Worm (Caenorhabditis elegans) whole organism, young adult: Measurements from ENCODE around the gene ZK1010.12.

ENCODE experiments used
- B0019.2 ChIP-seq: fragments of 200-800 bp; sonication (Bioruptor generic); conservative IDR thresholded peaks from 2 replicates; pipeline ENCODE4 v1.3.6; 2022; ENCODE audit warnings: missing genetic modification reagents, missing genetic modification characterization, missing compliant biosample characterization
- C06A6.2 ChIP-seq: fragments of 200-800 bp; sonication (Bioruptor generic); conservative IDR thresholded peaks from 2 replicates; pipeline ENCODE4 v1.3.6; 2022; ENCODE audit warnings: missing genetic modification characterization, missing compliant biosample characterization
- F33H1.4 ChIP-seq: fragments of 200-800 bp; sonication (Bioruptor generic); IDR thresholded peaks from 2 replicates; pipeline ENCODE4 v1.3.6; 2022; ENCODE audit warnings: missing genetic modification reagents, missing genetic modification characterization, missing compliant biosample characterization
- F52B5.7 ChIP-seq: sonication (generic microtip); optimal IDR thresholded peaks from 2 replicates; lab custom pipeline; 2016; ENCODE audit warnings: mild to moderate bottlenecking, missing genetic modification characterization, missing compliant biosample characterization
- F55B11.4 ChIP-seq: sonication (generic microtip); optimal IDR thresholded peaks from 2 replicates; lab custom pipeline; 2016; ENCODE audit warnings: missing compliant biosample characterization, missing genetic modification characterization, borderline replicate concordance; ENCODE audit not compliant: insufficient read depth
- T07F8.4 ChIP-seq: sonication (generic microtip); optimal IDR thresholded peaks from 2 replicates; lab custom pipeline; 2016; ENCODE audit warnings: mild to moderate bottlenecking, missing genetic modification characterization, moderate library complexity, missing compliant biosample characterization
- T26A5.8 ChIP-seq: sonication (generic microtip); optimal IDR thresholded peaks from 2 replicates; lab custom pipeline; 2016; ENCODE audit warnings: missing genetic modification characterization, missing compliant biosample characterization
- Y56A3A.18 ChIP-seq: fragments of 200-800 bp; sonication (Bioruptor generic); IDR thresholded peaks from 2 replicates; pipeline ENCODE4 v1.3.6; 2022; ENCODE audit warnings: missing genetic modification reagents, missing genetic modification characterization, missing compliant biosample characterization
- Y95B8A.8 ChIP-seq: fragments of 200-800 bp; sonication (Bioruptor generic); IDR thresholded peaks from 2 replicates; pipeline ENCODE4 v1.3.6; 2022; ENCODE audit warnings: missing genetic modification reagents, missing genetic modification characterization, missing compliant biosample characterization
- aptf-3 ChIP-seq: fragments of 200-800 bp; sonication (Bioruptor generic); IDR thresholded peaks from 2 replicates; pipeline ENCODE4 v1.3.6; 2022; ENCODE audit warnings: missing genetic modification characterization, missing compliant biosample characterization
- cebp-1 ChIP-seq, 2 experiments: fragments of 200-800 bp in 1 of 2; sonication (Bioruptor generic) in 1 of 2; sonication (generic microtip) in 1 of 2; IDR thresholded peaks in 1 of 2; optimal IDR thresholded peaks in 1 of 2; 2 replicates each; pipeline versions ENCODE4 v1.3.6 to Lab custom; 2017 to 2022; ENCODE audit warnings: missing compliant biosample characterization in 2 of 2, missing genetic modification characterization in 2 of 2, mild to moderate bottlenecking in 1 of 2, missing genetic modification reagents in 1 of 2, moderate library complexity in 1 of 2
- ceh-27 ChIP-seq: fragments of 200-800 bp; sonication (Bioruptor generic); optimal IDR thresholded peaks from 2 replicates; lab custom pipeline; 2018; ENCODE audit warnings: mild to moderate bottlenecking, missing genetic modification characterization, moderate library complexity, missing compliant biosample characterization
- egrh-3 ChIP-seq: fragments of 200-800 bp; sonication (Bioruptor generic); IDR thresholded peaks from 2 replicates; pipeline ENCODE4 v1.3.6; 2022; ENCODE audit warnings: missing genetic modification reagents, missing genetic modification characterization, missing compliant biosample characterization
- fkh-3 ChIP-seq: sonication (generic microtip); optimal IDR thresholded peaks from 2 replicates; lab custom pipeline; 2016; ENCODE audit warnings: mild to moderate bottlenecking, missing genetic modification characterization, missing compliant biosample characterization
- him-1 ChIP-seq: sonication (generic microtip); optimal IDR thresholded peaks from 2 replicates; lab custom pipeline; 2016; ENCODE audit warnings: missing genotype, missing genetic modification reagents, missing genetic modification characterization, missing compliant biosample characterization
- hmg-20 ChIP-seq: fragments of 200-800 bp; sonication (Bioruptor generic); IDR thresholded peaks from 2 replicates; pipeline ENCODE4 v1.3.6; 2022; ENCODE audit warnings: missing genetic modification reagents, missing genetic modification characterization, missing compliant biosample characterization
- let-526 ChIP-seq: fragments of 200-800 bp; sonication (Bioruptor generic); IDR thresholded peaks from 2 replicates; pipeline ENCODE4 v1.3.6; 2022; ENCODE audit warnings: missing genetic modification reagents, missing genetic modification characterization, missing compliant biosample characterization
- let-607 ChIP-seq, 2 experiments: fragments of 200-800 bp in 1 of 2; sonication (Bioruptor generic) in 1 of 2; sonication (generic microtip) in 1 of 2; optimal IDR thresholded peaks; 2 replicates each; lab custom pipeline; 2016 to 2018; ENCODE audit warnings: mild to moderate bottlenecking in 2 of 2, missing compliant biosample characterization in 2 of 2, missing genetic modification characterization in 2 of 2, moderate library complexity in 2 of 2, missing genotype in 1 of 2
- lin-35 ChIP-seq, 3 experiments: fragments of 150-350 bp in 2 of 3; sonication (generic microtip) in 1 of 3; optimal IDR thresholded peaks; 2 replicates each; lab custom pipeline; 2014 to 2018; ENCODE audit warnings: missing biosample characterization in 3 of 3, missing genetic modification characterization in 3 of 3, missing genetic modification reagents in 3 of 3
- lin-40 ChIP-seq: sonication (generic microtip); optimal IDR thresholded peaks from 2 replicates; lab custom pipeline; 2016; ENCODE audit warnings: missing genetic modification characterization, mild to moderate bottlenecking, missing compliant biosample characterization, missing genotype, missing genetic modification reagents
- lin-54 ChIP-seq: fragments of 200-800 bp; sonication (Bioruptor generic); optimal IDR thresholded peaks from 2 replicates; lab custom pipeline; 2018; ENCODE audit warnings: mild to moderate bottlenecking, missing genetic modification characterization, missing compliant biosample characterization
- lir-1 ChIP-seq: fragments of 200-800 bp; sonication (Bioruptor generic); conservative IDR thresholded peaks from 2 replicates; pipeline ENCODE4 v1.3.6; 2022; ENCODE audit warnings: missing genetic modification reagents, missing genetic modification characterization, missing compliant biosample characterization
- mel-28 ChIP-seq: sonication (generic microtip); optimal IDR thresholded peaks from 2 replicates; lab custom pipeline; 2016; ENCODE audit warnings: borderline replicate concordance, mild to moderate bottlenecking, missing genetic modification characterization, missing compliant biosample characterization
- nhr-120 ChIP-seq: fragments of 200-800 bp; sonication (Bioruptor generic); IDR thresholded peaks from 2 replicates; pipeline ENCODE4 v1.3.6; 2022; ENCODE audit warnings: missing genetic modification characterization, missing compliant biosample characterization
- nhr-27 ChIP-seq: fragments of 200-800 bp; sonication (Bioruptor generic); optimal IDR thresholded peaks from 2 replicates; lab custom pipeline; 2018; ENCODE audit warnings: mild to moderate bottlenecking, missing genetic modification characterization, moderate library complexity, missing compliant biosample characterization
- nhr-90 ChIP-seq: sonication (generic microtip); optimal IDR thresholded peaks from 2 replicates; lab custom pipeline; 2016; ENCODE audit warnings: missing genotype, mild to moderate bottlenecking, missing genetic modification characterization, missing compliant biosample characterization
- repo-1 ChIP-seq: sonication (generic microtip); optimal IDR thresholded peaks from 2 replicates; lab custom pipeline; 2017; ENCODE audit warnings: mild to moderate bottlenecking, missing genetic modification characterization, missing compliant biosample characterization
- snpc-1.1 ChIP-seq: sonication (generic microtip); optimal IDR thresholded peaks from 2 replicates; lab custom pipeline; 2017; ENCODE audit warnings: missing genetic modification characterization, mild to moderate bottlenecking, missing compliant biosample characterization, antibody characterized with exemption, moderate library complexity, missing genotype, missing genetic modification reagents; ENCODE audit not compliant: insufficient read depth
- somi-1 ChIP-seq: fragments of 200-800 bp; sonication (Bioruptor generic); optimal IDR thresholded peaks from 2 replicates; lab custom pipeline; 2018; ENCODE audit warnings: mild to moderate bottlenecking, missing genetic modification characterization, missing compliant biosample characterization
- tbp1 ChIP-seq: fragments of 200-800 bp; sonication (Bioruptor generic); optimal IDR thresholded peaks from 2 replicates; lab custom pipeline; 2018; ENCODE audit warnings: mild to moderate bottlenecking, missing genetic modification characterization, missing compliant biosample characterization
- tbx-9 ChIP-seq: sonication (generic microtip); optimal IDR thresholded peaks from 2 replicates; lab custom pipeline; 2016; ENCODE audit warnings: borderline replicate concordance, missing genetic modification characterization, inconsistent platforms, missing compliant biosample characterization
- tlf-1 ChIP-seq: fragments of 200-800 bp; sonication (Bioruptor generic); optimal IDR thresholded peaks from 2 replicates; lab custom pipeline; 2018; ENCODE audit warnings: mild to moderate bottlenecking, missing genetic modification characterization, missing compliant biosample characterization
- unc-62 ChIP-seq: fragments of 150-350 bp; optimal IDR thresholded peaks from 2 replicates; lab custom pipeline; 2014; ENCODE audit warnings: missing biosample characterization, missing genetic modification reagents, missing genetic modification characterization
- zfh-2 ChIP-seq: fragments of 200-800 bp; sonication (Bioruptor generic); conservative IDR thresholded peaks from 2 replicates; pipeline ENCODE4 v1.3.6; 2022; ENCODE audit warnings: missing genetic modification reagents, missing genetic modification characterization, missing compliant biosample characterization
- zim-3 ChIP-seq: sonication (generic microtip); optimal IDR thresholded peaks from 2 replicates; lab custom pipeline; 2017; ENCODE audit warnings: mild to moderate bottlenecking, missing genetic modification characterization, moderate library complexity, missing compliant biosample characterization
- ztf-26 ChIP-seq: sonication (generic microtip); optimal IDR thresholded peaks from 2 replicates; lab custom pipeline; 2017; ENCODE audit warnings: missing genetic modification characterization, missing compliant biosample characterization

Gene ZK1010.12

ce11 chrIII:12980770-12981169 is 10.3 kb upstream of the ZK1010.12 start, which contains the start of gene ZK1010.4:
TSS of gene ZK1010.4 (plus strand) at chrIII:12981070.
- TF ChIP-seq zim-3 (tag; lab: Kevin White, UChicago) = no peak
- no peak for TF ChIP-seq lin-40 (tag; lab: Kevin White, UChicago)
- TF ChIP-seq Y95B8A.8 (GFP tag; lab: Robert Waterston, UW) = no peak
- no peak for TF ChIP-seq let-607 (tag; optimal IDR thresholded peaks at IDR 0.05; lab: Kevin White, UChicago)
- TF ChIP-seq aptf-3 = no peak
- no peak for TF ChIP-seq ztf-26 (tag; lab: Kevin White, UChicago)
- TF ChIP-seq lin-54 (GFP tag; lab: Kevin White, UChicago) = no peak
- TF ChIP-seq let-526 (GFP tag; lab: Robert Waterston, UW) = no peak

ce11 chrIII:12987418-12987817 is 3.7 kb upstream of the ZK1010.12 start, which contains the start of gene ZK1010.5:
TSS of gene ZK1010.5 (minus strand) at chrIII:12987518.
- TF ChIP-seq F33H1.4 (GFP tag; lab: Robert Waterston, UW) = no peak
- no peak for TF ChIP-seq T26A5.8
- no peak for TF ChIP-seq lin-40 (tag; lab: Kevin White, UChicago)
- TF ChIP-seq mel-28 = no peak
- no peak for TF ChIP-seq nhr-120 (GFP tag; lab: Robert Waterston, UW)
- TF ChIP-seq tbx-9 (tag; lab: Kevin White, UChicago) = no peak
- no peak for TF ChIP-seq repo-1 (tag; lab: Kevin White, UChicago)
- TF ChIP-seq lir-1 (GFP tag; lab: Robert Waterston, UW) = no peak
- no peak for TF ChIP-seq ceh-27 (GFP tag; lab: Kevin White, UChicago)
- TF ChIP-seq F55B11.4 (tag; lab: Kevin White, UChicago) = no peak
- TF ChIP-seq Y56A3A.18 (GFP tag; lab: Robert Waterston, UW) = no peak
- TF ChIP-seq unc-62 (GFP tag; lab: Kevin White, UChicago) = no peak
- TF ChIP-seq tlf-1 (GFP tag; lab: Kevin White, UChicago) = no peak
- no peak for TF ChIP-seq C06A6.2 (GFP tag; lab: Robert Waterston, UW)

ce11 chrIII:12993055-12993454 is 2.0 kb downstream of the ZK1010.12 start:
- no peak for TF ChIP-seq cebp-1 (GFP tag; IDR thresholded peaks at IDR 0.05; lab: Robert Waterston, UW)
- TF ChIP-seq cebp-1 (tag; optimal IDR thresholded peaks at IDR 0.05; lab: Kevin White, UChicago) = no peak
- TF ChIP-seq egrh-3 (GFP tag; lab: Robert Waterston, UW) = peak; percentile 84; the same call in 1 of the 2 replicates
- peak; percentile 82 for TF ChIP-seq zfh-2
- TF ChIP-seq, all 124 proteins: peak for 2

- no peak for TF ChIP-seq somi-1 (GFP tag; lab: Kevin White, UChicago)
- TF ChIP-seq tbp1 (GFP tag; lab: Kevin White, UChicago) = no peak
- no peak for TF ChIP-seq nhr-27 (tag; lab: Kevin White, UChicago)
- no peak for TF ChIP-seq hmg-20
- TF ChIP-seq snpc-1.1 (tag; lab: Kevin White, UChicago) = no peak
- no peak for TF ChIP-seq let-526 (GFP tag; lab: Robert Waterston, UW)
- TF ChIP-seq F52B5.7 (tag; lab: Kevin White, UChicago) = no peak
- no peak for TF ChIP-seq T07F8.4 (tag; lab: Kevin White, UChicago)
- no peak for TF ChIP-seq lin-35 (GFP tag; optimal IDR thresholded peaks at IDR 0.05; lab: Kevin White, UChicago)
- no peak for TF ChIP-seq nhr-90
- no peak for TF ChIP-seq fkh-3 (tag; lab: Kevin White, UChicago)
- TF ChIP-seq B0019.2 (GFP tag; lab: Robert Waterston, UW) = no peak
- no peak for TF ChIP-seq him-1 (tag; lab: Kevin White, UChicago)
- TF ChIP-seq, all 124 proteins: peak for 0
These were observed 2.5 kb downstream of the ZK1010.12 start, which contains the start of gene col-97 for ce11 chrIII:12993607-12994006. TSS of gene col-97 (minus strand) at chrIII:12993707.
